Worm (Caenorhabditis elegans) whole organism, L4 larva: ENCODE data around the gene Y79H2A.2.

Experiments
- D1046.2 ChIP-seq: fragments of 200-800 bp; sonication (Bioruptor generic); IDR thresholded peaks from 2 replicates; pipeline ENCODE4 v1.3.6; 2022; ENCODE audit warnings: missing genetic modification characterization, missing compliant biosample characterization
- F37D6.2 ChIP-seq: sonication (generic microtip); optimal IDR thresholded peaks from 2 replicates; lab custom pipeline; 2016; ENCODE audit warnings: mild to moderate bottlenecking, missing genetic modification characterization, missing compliant biosample characterization
- F49E8.2 ChIP-seq: sonication (generic microtip); optimal IDR thresholded peaks from 2 replicates; lab custom pipeline; 2016; ENCODE audit warnings: missing compliant biosample characterization, mild to moderate bottlenecking, missing genetic modification characterization, borderline replicate concordance
- T20F7.1 ChIP-seq: fragments of 200-800 bp; sonication (Bioruptor generic); optimal IDR thresholded peaks from 2 replicates; lab custom pipeline; 2018; ENCODE audit warnings: mild to moderate bottlenecking, missing genetic modification characterization, missing compliant biosample characterization
- T26A8.4 ChIP-seq: fragments of 200-800 bp; sonication (Bioruptor generic); IDR thresholded peaks from 2 replicates; pipeline ENCODE4 v1.3.6; 2022; ENCODE audit warnings: missing genetic modification characterization, missing compliant biosample characterization
- Y5F2A.4 ChIP-seq: fragments of 200-800 bp; sonication (Bioruptor generic); optimal IDR thresholded peaks from 2 replicates; lab custom pipeline; 2018; ENCODE audit warnings: mild to moderate bottlenecking, missing genetic modification characterization, missing compliant biosample characterization
- Y75B8A.6 ChIP-seq: fragments of 200-800 bp; sonication (Bioruptor generic); IDR thresholded peaks from 2 replicates; pipeline ENCODE4 v1.3.6; 2022; ENCODE audit warnings: missing genetic modification reagents, missing genetic modification characterization, missing compliant biosample characterization
- ZK337.2 ChIP-seq: fragments of 200-800 bp; sonication (Bioruptor generic); IDR thresholded peaks from 2 replicates; pipeline ENCODE4 v1.3.6; 2022; ENCODE audit warnings: missing genetic modification reagents, missing genetic modification characterization, missing compliant biosample characterization
- ZK546.5 ChIP-seq, 2 experiments: sonication (generic microtip); optimal IDR thresholded peaks; 2 replicates each; lab custom pipeline; 2017; ENCODE audit warnings: missing biosample characterization in 2 of 2, missing genetic modification characterization in 2 of 2
- attf-4 ChIP-seq: sonication (generic microtip); optimal IDR thresholded peaks from 3 replicates; lab custom pipeline; 2017; ENCODE audit warnings: missing biosample characterization, missing genetic modification characterization
- ceh-32 ChIP-seq: sonication (generic microtip); optimal IDR thresholded peaks from 2 replicates; lab custom pipeline; 2016; ENCODE audit warnings: mild to moderate bottlenecking, missing genetic modification characterization, missing compliant biosample characterization; ENCODE audit not compliant: poor library complexity
- ceh-82 ChIP-seq: sonication (generic microtip); optimal IDR thresholded peaks from 2 replicates; lab custom pipeline; 2017; ENCODE audit warnings: missing biosample characterization, missing genetic modification characterization
- ces-1 ChIP-seq: fragments of 150-350 bp; sonication (generic microtip); optimal IDR thresholded peaks from 4 replicates; lab custom pipeline; 2014; ENCODE audit warnings: missing biosample characterization, missing genetic modification reagents, missing genetic modification characterization
- daf-16 ChIP-seq, 3 experiments: sonication (generic microtip); optimal IDR thresholded peaks; 2 replicates each; lab custom pipeline; 2016 to 2017; ENCODE audit warnings: missing genetic modification characterization in 3 of 3, missing genetic modification reagents in 3 of 3, mild to moderate bottlenecking in 2 of 3, missing compliant biosample characterization in 2 of 3, missing biosample characterization in 1 of 3, moderate library complexity in 1 of 3
- daf-8 ChIP-seq: fragments of 200-800 bp; sonication (Bioruptor generic); IDR thresholded peaks from 2 replicates; pipeline ENCODE4 v1.3.6; 2022; ENCODE audit warnings: missing genetic modification characterization, missing compliant biosample characterization
- dmd-6 ChIP-seq: fragments of 200-800 bp; sonication (Bioruptor generic); IDR thresholded peaks from 2 replicates; pipeline ENCODE4 v1.3.6; 2022; ENCODE audit warnings: missing genetic modification reagents, missing genetic modification characterization, missing compliant biosample characterization
- dve-1 ChIP-seq: sonication (generic microtip); optimal IDR thresholded peaks from 2 replicates; lab custom pipeline; 2017; ENCODE audit warnings: antibody characterized with exemption, mild to moderate bottlenecking, missing genetic modification characterization, missing compliant biosample characterization; ENCODE audit not compliant: insufficient read depth
- fkh-10 ChIP-seq: fragments of 150-350 bp; optimal IDR thresholded peaks from 2 replicates; lab custom pipeline; 2014; ENCODE audit warnings: missing biosample characterization, missing genetic modification reagents, missing genetic modification characterization
- hmg-1.1 ChIP-seq: fragments of 200-800 bp; sonication (Bioruptor generic); IDR thresholded peaks from 2 replicates; pipeline ENCODE4 v1.3.6; 2022; ENCODE audit warnings: missing genetic modification reagents, missing genetic modification characterization, missing compliant biosample characterization
- jun-1 ChIP-seq: fragments of 150-350 bp; optimal IDR thresholded peaks from 2 replicates; lab custom pipeline; 2014; ENCODE audit warnings: missing biosample characterization, missing genetic modification reagents, missing genetic modification characterization
- lin-13 ChIP-seq: fragments of 150-350 bp; optimal IDR thresholded peaks from 2 replicates; lab custom pipeline; 2014; ENCODE audit warnings: missing biosample characterization, missing genetic modification reagents, missing genetic modification characterization
- lin-15B ChIP-seq: fragments of 150-350 bp; sonication (generic microtip); optimal IDR thresholded peaks from 3 replicates; lab custom pipeline; 2014; ENCODE audit warnings: missing biosample characterization, missing genetic modification characterization
- lin-38 ChIP-seq: fragments of 200-800 bp; sonication (Bioruptor generic); IDR thresholded peaks from 2 replicates; pipeline ENCODE4 v1.3.6; 2022; ENCODE audit warnings: missing genetic modification reagents, missing genetic modification characterization, missing compliant biosample characterization
- madf-9 ChIP-seq: fragments of 200-800 bp; sonication (Bioruptor generic); conservative IDR thresholded peaks from 2 replicates; pipeline ENCODE4 v1.3.6; 2022; ENCODE audit warnings: missing genetic modification reagents, missing genetic modification characterization, missing compliant biosample characterization
- nhr-10 ChIP-seq: fragments of 150-350 bp; optimal IDR thresholded peaks from 2 replicates; lab custom pipeline; 2014; ENCODE audit warnings: missing biosample characterization, missing genetic modification characterization
- nhr-25 ChIP-seq: sonication (generic microtip); optimal IDR thresholded peaks from 2 replicates; lab custom pipeline; 2017; ENCODE audit warnings: missing genetic modification characterization, mild to moderate bottlenecking, missing compliant biosample characterization, antibody characterized with exemption, moderate library complexity, borderline replicate concordance; ENCODE audit not compliant: insufficient read depth
- php-3 ChIP-seq: fragments of 200-800 bp; sonication (Bioruptor generic); IDR thresholded peaks from 2 replicates; pipeline ENCODE4 v1.3.6; 2022; ENCODE audit warnings: missing genetic modification reagents, missing genetic modification characterization, missing compliant biosample characterization
- skn-1 ChIP-seq: fragments of 150-350 bp; optimal IDR thresholded peaks from 2 replicates; lab custom pipeline; 2014; ENCODE audit warnings: missing biosample characterization, missing genetic modification characterization
- spr-1 ChIP-seq: sonication (generic microtip); optimal IDR thresholded peaks from 2 replicates; lab custom pipeline; 2016; ENCODE audit warnings: mild to moderate bottlenecking, missing genetic modification characterization, missing compliant biosample characterization
- unc-130 ChIP-seq: sonication (generic microtip); optimal IDR thresholded peaks from 2 replicates; lab custom pipeline; 2016; ENCODE audit warnings: missing genetic modification reagents, missing genetic modification characterization, missing compliant biosample characterization
- unc-39 ChIP-seq: sonication (generic microtip); optimal IDR thresholded peaks from 2 replicates; lab custom pipeline; 2017; ENCODE audit warnings: missing biosample characterization, missing genetic modification characterization
- unc-62 ChIP-seq, 3 experiments: fragments of 150-350 bp in 1 of 3; sonication (generic microtip); optimal IDR thresholded peaks in 2 of 3; peaks in 1 of 3; 1 replicate in 1 of 3; 2 replicates in 2 of 3; lab custom pipeline; 2014 to 2017; ENCODE audit warnings: missing biosample characterization in 3 of 3, missing genetic modification characterization in 3 of 3, missing genetic modification reagents in 3 of 3, missing genotype in 1 of 3
- vab-7 ChIP-seq: fragments of 200-800 bp; sonication (Bioruptor generic); IDR thresholded peaks from 2 replicates; pipeline ENCODE4 v1.3.6; 2022; ENCODE audit warnings: missing genetic modification reagents, missing genetic modification characterization, missing compliant biosample characterization
- zag-1 ChIP-seq: fragments of 150-350 bp; optimal IDR thresholded peaks from 2 replicates; lab custom pipeline; 2014; ENCODE audit warnings: missing biosample characterization, missing genetic modification characterization
- zip-2 ChIP-seq: fragments of 150-350 bp; optimal IDR thresholded peaks from 2 replicates; lab custom pipeline; 2014; ENCODE audit warnings: missing biosample characterization, missing genetic modification characterization
- ztf-11 ChIP-seq: fragments of 150-350 bp; optimal IDR thresholded peaks from 2 replicates; lab custom pipeline; 2014; ENCODE audit warnings: missing biosample characterization, missing genetic modification characterization

The Y79H2A.2 gene

ce11 chrIII:12030669-12031068, at the start of gene Y79H2A.2:
Gene Y79H2A.2 (minus strand): TSS chrIII:12030769.
- TF ChIP-seq T26A8.4 (GFP tag; lab: Robert Waterston, UW): no peak
- TF ChIP-seq dve-1 (tag; lab: Kevin White, UChicago): peak; percentile 16
- TF ChIP-seq, all 104 proteins: peak for 1

ce11 chrIII:12077456-12077855, 46.9 kb upstream of the Y79H2A.2 start, which contains the start of gene php-3:
Gene php-3 (minus strand): TSS chrIII:12077556.
- no peak for TF ChIP-seq F37D6.2 (tag; lab: Kevin White, UChicago)
- TF ChIP-seq lin-15B (tag; lab: Kevin White, UChicago): no peak
- no peak for TF ChIP-seq unc-62 (GFP tag; optimal IDR thresholded peaks at IDR 0.05 in 1 of 2; lab: Kevin White, UChicago)
- TF ChIP-seq unc-62 (tag; optimal IDR thresholded peaks at IDR 0.05; lab: Kevin White, UChicago): no peak
- no peak for TF ChIP-seq lin-38 (GFP tag; lab: Robert Waterston, UW)
- TF ChIP-seq vab-7: no peak
- TF ChIP-seq ZK337.2 (GFP tag; lab: Robert Waterston, UW): no peak
- TF ChIP-seq ztf-11 (tag; lab: Kevin White, UChicago): no peak
- TF ChIP-seq daf-8: no peak
- no peak for TF ChIP-seq F49E8.2 (tag; lab: Kevin White, UChicago)
- TF ChIP-seq Y75B8A.6 (GFP tag; lab: Robert Waterston, UW): no peak
- no peak for TF ChIP-seq D1046.2

- no peak for TF ChIP-seq lin-38 (GFP tag; lab: Robert Waterston, UW)
- no peak for TF ChIP-seq nhr-10 (tag; lab: Kevin White, UChicago)
- TF ChIP-seq madf-9 (GFP tag; lab: Robert Waterston, UW): no peak
- TF ChIP-seq dve-1 (tag; lab: Kevin White, UChicago): no peak
- TF ChIP-seq ZK546.5 (tag; optimal IDR thresholded peaks at IDR 0.05; lab: Kevin White, UChicago): no peak
- no peak for TF ChIP-seq daf-16 (GFP tag; optimal IDR thresholded peaks at IDR 0.05; lab: Kevin White, UChicago)
- TF ChIP-seq daf-16 (tag; optimal IDR thresholded peaks at IDR 0.05; lab: Kevin White, UChicago): no peak
- TF ChIP-seq unc-130 (GFP tag; lab: Kevin White, UChicago): no peak
- no peak for TF ChIP-seq T20F7.1 (GFP tag; lab: Kevin White, UChicago)
- TF ChIP-seq hmg-1.1 (GFP tag; lab: Robert Waterston, UW): no peak
- no peak for TF ChIP-seq nhr-25
- no peak for TF ChIP-seq T26A8.4 (GFP tag; lab: Robert Waterston, UW)
- no peak for TF ChIP-seq zag-1 (tag; lab: Kevin White, UChicago)
- no peak for TF ChIP-seq fkh-10
- no peak for TF ChIP-seq unc-39 (tag; lab: Kevin White, UChicago)
- TF ChIP-seq ces-1 (GFP tag; lab: Kevin White, UChicago): no peak
- TF ChIP-seq vab-7: no peak
- no peak for TF ChIP-seq zip-2
- no peak for TF ChIP-seq spr-1 (tag; lab: Kevin White, UChicago)
Measured at ce11 chrIII:12067736-12068135, 37.2 kb upstream of the Y79H2A.2 start.

ce11 chrIII:12064494-12064893, 33.9 kb upstream of the Y79H2A.2 start:
- TF ChIP-seq attf-4 (tag; lab: Kevin White, UChicago) (no peak), spr-1 (tag; lab: Kevin White, UChicago) (no peak), jun-1 (tag; lab: Kevin White, UChicago) (no peak), dmd-6 (no peak), Y5F2A.4 (GFP tag; lab: Kevin White, UChicago) (no peak), F37D6.2 (tag; lab: Kevin White, UChicago) (no peak)

DNA sequence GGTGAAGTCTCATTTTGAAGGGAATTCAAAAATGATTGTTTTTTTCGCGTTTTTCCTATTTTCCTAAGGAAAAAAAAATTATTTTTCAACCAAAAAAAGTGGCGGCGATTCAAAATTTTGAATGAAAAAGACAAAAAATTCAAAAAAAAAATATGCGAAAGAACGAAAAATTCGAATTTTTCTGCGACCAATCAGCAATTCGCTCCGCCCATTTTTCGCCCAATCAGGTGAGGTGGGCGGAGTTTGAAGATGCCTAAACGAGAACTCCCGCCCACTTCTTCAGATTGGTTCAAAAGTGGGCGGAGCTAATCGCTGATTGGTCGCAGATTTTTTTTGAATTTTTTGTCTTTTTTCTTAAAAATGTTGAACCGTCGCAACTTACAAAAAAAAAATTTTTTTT, 33.4 kb upstream of the Y79H2A.2 start:
- TF ChIP-seq D1046.2 (no peak), skn-1 (tag; lab: Kevin White, UChicago) (no peak), madf-9 (GFP tag; lab: Robert Waterston, UW) (no peak), unc-39 (tag; lab: Kevin White, UChicago) (no peak), ceh-82 (tag; lab: Kevin White, UChicago) (no peak), ZK546.5 (tag; optimal IDR thresholded peaks at IDR 0.05; lab: Kevin White, UChicago) (no peak), ceh-32 (tag; lab: Kevin White, UChicago) (no peak), lin-13 (no peak), dmd-6 (no peak), php-3 (GFP tag; lab: Robert Waterston, UW) (no peak), lin-38 (GFP tag; lab: Robert Waterston, UW) (no peak), hmg-1.1 (GFP tag; lab: Robert Waterston, UW) (no peak)
